Fruit fly (Drosophila melanogaster): ENCODE data around the gene Nup160.

The Nup160 gene

DNA sequence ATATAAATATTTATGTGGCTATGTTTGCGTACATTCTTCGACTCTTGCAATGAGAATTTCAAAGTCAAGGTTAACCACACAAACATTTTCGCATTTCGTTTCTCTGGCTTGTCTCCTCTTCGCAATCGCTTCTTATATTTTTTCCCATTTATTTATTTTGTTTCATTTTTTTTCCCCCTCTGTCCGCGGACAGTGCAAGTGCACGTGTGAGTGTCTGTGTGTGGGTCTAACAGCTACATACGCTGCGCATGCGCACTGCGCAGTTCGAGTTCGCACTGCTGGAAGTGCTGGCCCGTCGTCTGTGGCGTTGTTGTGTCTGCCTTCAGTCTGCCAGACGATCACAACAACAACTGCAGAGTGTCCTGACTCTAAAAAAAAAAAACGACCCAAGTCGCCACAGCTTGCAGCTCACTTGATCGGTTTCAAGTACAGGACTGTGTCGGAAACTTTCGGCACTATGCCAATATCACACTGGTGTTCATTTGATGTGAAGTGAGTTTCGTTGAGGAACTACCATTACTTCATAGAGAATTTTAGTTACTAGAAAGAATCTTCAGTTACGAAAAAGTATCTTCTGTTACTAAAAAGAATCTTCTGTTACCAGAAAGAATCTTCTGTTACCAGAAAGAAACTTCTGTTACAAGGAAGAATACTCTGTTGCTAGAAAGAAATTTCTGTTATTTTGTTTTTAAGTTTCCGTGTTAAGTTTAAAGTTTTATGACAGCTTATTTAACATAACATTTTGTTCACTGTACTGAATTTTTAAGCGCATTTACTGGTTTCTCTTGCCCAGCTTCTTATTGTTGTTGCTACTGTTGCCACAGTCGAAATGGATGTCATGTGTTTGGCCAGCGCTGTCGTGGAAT, 52.0 kb downstream of the Nup160 start (continued):
- TF ChIP-seq OdsH (GFP tag; optimal IDR thresholded peaks at IDR 0.05) (peak; percentile 15), Met (GFP tag; optimal IDR thresholded peaks at IDR 0.05) (peak; percentile 24), acj6 (GFP tag; optimal IDR thresholded peaks at IDR 0.05) (no peak), vri (GFP tag; optimal IDR thresholded peaks at IDR 0.05) (no peak), CG9139 (GFP tag; optimal IDR thresholded peaks at IDR 0.05) (peak; percentile 37), CG31627 (GFP tag; optimal IDR thresholded peaks at IDR 0.05) (no peak), CG11294 (GFP tag; IDR thresholded peaks at IDR 0.05) (no peak), achi (GFP tag; optimal IDR thresholded peaks at IDR 0.05) (peak; percentile 13), CG11762 (GFP tag; optimal IDR thresholded peaks at IDR 0.05; ENCODE audit: insufficient read depth) (no peak), salr (GFP tag; optimal IDR thresholded peaks at IDR 0.05) (no peak)

- TF ChIP-seq acj6 (GFP tag; optimal IDR thresholded peaks at IDR 0.05) (no peak), CG4318 (GFP tag; optimal IDR thresholded peaks at IDR 0.05) (no peak), ss (GFP tag; optimal IDR thresholded peaks at IDR 0.05) (no peak), CG15336 (GFP tag; IDR thresholded peaks at IDR 0.05) (no peak)
Measured at dm6 chr2L:11178334-11178733, 54.8 kb downstream of the Nup160 start.
